Fruit fly (Drosophila melanogaster): ENCODE data around the gene Snmp1.

Snmp1 gene

DNA sequence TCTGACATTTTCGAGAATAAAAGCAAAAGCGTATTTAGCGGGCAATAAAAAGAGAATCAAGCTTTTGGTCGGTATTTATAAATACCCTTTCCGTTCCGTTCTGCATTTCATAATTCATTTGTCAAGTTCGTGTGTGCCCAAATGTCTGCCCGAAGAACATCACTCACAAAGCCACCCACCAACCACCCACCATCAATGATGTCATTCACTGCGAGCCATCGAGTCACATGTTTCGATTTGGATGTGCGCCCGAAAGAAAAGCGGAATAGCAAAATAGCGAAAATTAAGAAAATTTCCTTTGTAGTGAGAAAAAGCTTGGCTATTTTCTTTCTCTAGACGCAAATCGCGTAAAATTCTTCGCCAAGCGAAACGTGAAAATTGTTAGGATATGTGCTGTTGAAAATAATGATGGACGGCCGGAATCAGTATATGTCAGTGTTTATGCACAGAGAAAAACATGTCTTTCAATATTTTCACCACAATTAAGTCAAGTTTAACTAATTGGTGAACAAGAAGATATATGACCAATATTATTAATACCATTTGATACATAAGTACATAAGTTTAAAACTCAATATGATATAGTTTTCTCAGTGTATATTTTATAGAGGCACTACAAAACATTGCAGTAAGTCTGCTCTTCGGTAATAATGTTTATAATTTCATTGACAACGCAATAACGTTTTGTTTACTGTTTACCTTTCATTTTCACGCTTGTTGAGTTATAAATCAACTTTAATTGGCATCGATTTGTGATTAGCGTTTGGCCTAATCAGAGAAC is 16.7 kb downstream of the Snmp1 start (continued):
- TF ChIP-seq ind (GFP tag; optimal IDR thresholded peaks at IDR 0.05) (peak; percentile 56), Eip74EF (GFP tag; optimal IDR thresholded peaks at IDR 0.05) (peak in 1 of 2 experiments; percentile 34), insv (GFP tag; optimal IDR thresholded peaks at IDR 0.05) (no peak), pfk (GFP tag; optimal IDR thresholded peaks at IDR 0.05) (no peak), hth (optimal IDR thresholded peaks at IDR 0.05) (no peak), Sox100B (GFP tag; optimal IDR thresholded peaks at IDR 0.05) (peak; percentile 47), Gsc (GFP tag; IDR thresholded peaks at IDR 0.05) (no peak), Max (GFP tag; optimal IDR thresholded peaks at IDR 0.05) (peak; percentile 23), Mes4 (GFP tag; optimal IDR thresholded peaks at IDR 0.05) (no peak), CG7786 (GFP tag; optimal IDR thresholded peaks at IDR 0.05) (peak; percentile 32), nerfin-2 (GFP tag; IDR thresholded peaks at IDR 0.05; ENCODE audit: partially characterized antibody) (no peak), CG30403 (GFP tag; optimal IDR thresholded peaks at IDR 0.05) (peak; percentile 62), mam (GFP tag; optimal IDR thresholded peaks at IDR 0.05) (peak; percentile 53), CG10462 (GFP tag; optimal IDR thresholded peaks at IDR 0.05) (no peak), CG7987 (GFP tag; optimal IDR thresholded peaks at IDR 0.05) (no peak), jumu (GFP tag; optimal IDR thresholded peaks at IDR 0.05) (no peak), CG5245 (GFP tag; optimal IDR thresholded peaks at IDR 0.05) (no peak), CG1603 (tag; optimal IDR thresholded peaks at IDR 0.05) (peak; percentile 49), Dip3 (GFP tag; optimal IDR thresholded peaks at IDR 0.05) (peak; percentile 9), B-H2 (GFP tag; optimal IDR thresholded peaks at IDR 0.05) (no peak), Opbp (GFP tag; IDR thresholded peaks at IDR 0.05; ENCODE audit: partially characterized antibody) (no peak), HLH54F (GFP tag; optimal IDR thresholded peaks at IDR 0.05) (peak; percentile 25), CG2199 (GFP tag; IDR thresholded peaks at IDR 0.05) (no peak), Scr (GFP tag; IDR thresholded peaks at IDR 0.05; ENCODE audit: partially characterized antibody) (no peak), CG15601 (tag; optimal IDR thresholded peaks at IDR 0.05) (no peak), CG4854 (GFP tag; optimal IDR thresholded peaks at IDR 0.05) (peak; percentile 43), Camta (GFP tag; optimal IDR thresholded peaks at IDR 0.05) (peak; percentile 37), CG9932 (GFP tag; IDR thresholded peaks at IDR 0.05) (peak; percentile 74), da (GFP tag; optimal IDR thresholded peaks at IDR 0.05) (no peak), Xbp1 (GFP tag; optimal IDR thresholded peaks at IDR 0.05) (peak; percentile 63), HmgZ (tag; optimal IDR thresholded peaks at IDR 0.05) (peak; percentile 31), Med (GFP tag) (peak; percentile 90)

DNA sequence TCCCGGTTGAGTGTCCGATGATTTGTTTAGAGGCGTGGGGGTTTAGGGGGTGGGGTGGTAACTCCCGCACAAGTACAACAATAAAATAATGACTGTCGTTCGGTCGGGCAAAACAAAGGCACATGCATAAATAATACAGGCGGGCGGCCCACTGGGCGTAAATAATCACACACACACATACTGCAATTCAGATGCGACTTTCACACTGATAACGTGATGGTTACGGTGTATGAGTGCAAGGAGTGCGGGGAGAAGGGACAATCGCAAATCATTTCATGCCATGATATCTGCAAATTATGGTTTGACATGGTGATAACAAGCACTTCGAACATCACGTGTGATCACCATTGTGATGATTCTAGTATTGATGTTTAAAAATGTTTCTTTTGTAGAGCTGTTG is 17.9 kb downstream of the Snmp1 start:
- no peak for TF ChIP-seq CG31441 (GFP tag; IDR thresholded peaks at IDR 0.05)
- no peak for TF ChIP-seq ems (GFP tag; optimal IDR thresholded peaks at IDR 0.05)
- TF ChIP-seq gcm (GFP tag; optimal IDR thresholded peaks at IDR 0.05): peak; percentile 42
- TF ChIP-seq exex (tag; optimal IDR thresholded peaks at IDR 0.05): peak; percentile 30
- peak; percentile 14 for TF ChIP-seq Med (GFP tag)
- no peak for TF ChIP-seq CG7963 (GFP tag; IDR thresholded peaks at IDR 0.05; ENCODE audit: partially characterized antibody)
- TF ChIP-seq CG30431 (GFP tag; optimal IDR thresholded peaks at IDR 0.05): no peak
- peak; percentile 65 for TF ChIP-seq CG15479 (GFP tag; optimal IDR thresholded peaks at IDR 0.05)
- peak; percentile 28; the same call in 1 of the 2 replicates for TF ChIP-seq ato (GFP tag; IDR thresholded peaks at IDR 0.05; ENCODE audit: partially characterized antibody)
- TF ChIP-seq ap (GFP tag; IDR thresholded peaks at IDR 0.05): 0 out of 2 replicates have a peak, but pooled peaks have one; percentile 7
- no peak for TF ChIP-seq Gug (GFP tag; IDR thresholded peaks at IDR 0.05)
- no peak for TF ChIP-seq zfh1 (GFP tag; IDR thresholded peaks at IDR 0.05)
- no peak for TF ChIP-seq CG3995 (GFP tag; optimal IDR thresholded peaks at IDR 0.05)
- peak; percentile 7 for TF ChIP-seq cg (GFP tag; optimal IDR thresholded peaks at IDR 0.05)
- no peak for TF ChIP-seq CG4282 (GFP tag; optimal IDR thresholded peaks at IDR 0.05)
- no peak for TF ChIP-seq dysf (GFP tag; IDR thresholded peaks at IDR 0.05)
- no peak for TF ChIP-seq CG10431 (GFP tag; optimal IDR thresholded peaks at IDR 0.05)
- TF ChIP-seq nom (GFP tag; optimal IDR thresholded peaks at IDR 0.05): peak; percentile 22
- peak; percentile 59 for TF ChIP-seq cwo (GFP tag; optimal IDR thresholded peaks at IDR 0.05)
- peak; percentile 38 for TF ChIP-seq mirr (GFP tag; optimal IDR thresholded peaks at IDR 0.05)
